Worm (Caenorhabditis elegans): ENCODE data around the gene F17H10.4.

DNA sequence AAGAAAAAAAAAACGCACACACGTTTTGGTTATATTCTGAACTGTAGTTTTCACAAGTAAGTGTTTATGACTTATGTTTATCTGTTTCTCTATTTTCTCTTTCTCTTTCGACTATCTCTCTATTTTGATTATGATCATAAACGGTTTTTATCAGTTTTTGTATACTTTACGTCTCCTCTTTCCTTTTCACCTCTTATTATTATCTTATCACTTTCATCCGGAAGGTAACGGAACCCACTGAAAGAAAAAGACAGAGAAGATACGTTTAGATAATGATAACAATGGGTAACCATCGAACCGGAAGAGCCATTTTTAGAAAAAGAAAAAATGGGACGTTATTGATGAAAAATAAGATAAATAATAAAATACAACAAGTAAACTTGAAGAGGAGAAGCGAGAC is 39.4 kb upstream of the F17H10.4 start:
- TF ChIP-seq nhr-11 (tag; optimal IDR thresholded peaks at IDR 0.05) (no peak), elt-1 (tag; optimal IDR thresholded peaks at IDR 0.05) (no peak), elt-3 (tag; optimal IDR thresholded peaks at IDR 0.05) (peak in 2 of 3 experiments; percentile 66 to 91), fos-1 (tag; optimal IDR thresholded peaks at IDR 0.05) (peak; percentile 58), nhr-43 (tag; optimal IDR thresholded peaks at IDR 0.05; ENCODE audit: poor library complexity, severe bottlenecking) (no peak), nhr-23 (tag; optimal IDR thresholded peaks at IDR 0.05) (peak; percentile 40), nhr-12 (tag; optimal IDR thresholded peaks at IDR 0.05) (no peak), ZK546.5 (tag; optimal IDR thresholded peaks at IDR 0.05) (no peak), unc-39 (tag; optimal IDR thresholded peaks at IDR 0.05) (no peak), jun-1 (tag; optimal IDR thresholded peaks at IDR 0.05) (peak; percentile 90), fkh-2 (tag; optimal IDR thresholded peaks at IDR 0.05) (no peak)
